Worm (Caenorhabditis elegans): ENCODE results near the gene K09G1.2.

K09G1.2 gene

ce11 chrV:9633313-9633712 lies 42.9 kb downstream of the K09G1.2 start, which contains the start of gene col-147:
col-147 (minus strand) TSS chrV:9633338.
- TF ChIP-seq ceh-36 (tag; optimal IDR thresholded peaks at IDR 0.05) = no peak
- no peak for TF ChIP-seq flt-1 (GFP tag; IDR thresholded peaks at IDR 0.05)
- no peak for TF ChIP-seq ets-7 (tag; optimal IDR thresholded peaks at IDR 0.05)
- TF ChIP-seq ama-1 (optimal IDR thresholded peaks at IDR 0.05) = no peak

Measured in whole organism, early embryonic.